Fruit fly (Drosophila melanogaster): ENCODE measurements around the gene CG13116.
A peak's percentile ranks its signal among the peaks of the same experiment; 100 is the strongest.

Gene CG13116

dm6 chr2L:9693924-9694610 lies 35.7 kb upstream of the CG13116 start (continued):
- no peak for TF ChIP-seq B-H1 (GFP tag; IDR thresholded peaks at IDR 0.05)
- TF ChIP-seq ATbp (GFP tag; optimal IDR thresholded peaks at IDR 0.05) = peak; percentile 18
- TF ChIP-seq CG18011 (GFP tag; optimal IDR thresholded peaks at IDR 0.05) = no peak
- no peak for TF ChIP-seq org-1 (GFP tag; optimal IDR thresholded peaks at IDR 0.05)
- no peak for TF ChIP-seq CG15269 (tag; optimal IDR thresholded peaks at IDR 0.05)
- no peak for TF ChIP-seq CG32772 (GFP tag; IDR thresholded peaks at IDR 0.05)
- no peak for TF ChIP-seq ssp (GFP tag; IDR thresholded peaks at IDR 0.05)
- TF ChIP-seq Bteb2 (GFP tag; optimal IDR thresholded peaks at IDR 0.05) = no peak
- TF ChIP-seq trh (GFP tag; optimal IDR thresholded peaks at IDR 0.05) = no peak
- no peak for TF ChIP-seq CG10565 (GFP tag; optimal IDR thresholded peaks at IDR 0.05)
- no peak for TF ChIP-seq CG3838 (GFP tag; optimal IDR thresholded peaks at IDR 0.05)
- TF ChIP-seq sna (GFP tag; IDR thresholded peaks at IDR 0.05; ENCODE audit: partially characterized antibody) = no peak
- TF ChIP-seq CG14965 (GFP tag; optimal IDR thresholded peaks at IDR 0.05; ENCODE audit: borderline replicate concordance) = no peak
- TF ChIP-seq otp (GFP tag; IDR thresholded peaks at IDR 0.05) = no peak
- peak; percentile 28 for TF ChIP-seq ftz-f1 (GFP tag; optimal IDR thresholded peaks at IDR 0.05)
- no peak for TF ChIP-seq Atf3 (GFP tag; optimal IDR thresholded peaks at IDR 0.05)
- no peak for TF ChIP-seq CrebB (tag; optimal IDR thresholded peaks at IDR 0.05)
- TF ChIP-seq Ada2b (GFP tag; IDR thresholded peaks at IDR 0.05) = no peak
- TF ChIP-seq CG33557 (GFP tag; optimal IDR thresholded peaks at IDR 0.05) = no peak
- TF ChIP-seq inv (GFP tag; IDR thresholded peaks at IDR 0.05; ENCODE audit: partially characterized antibody) = no peak
- peak; percentile 20 for TF ChIP-seq CG10543 (GFP tag; optimal IDR thresholded peaks at IDR 0.05)
- no peak for TF ChIP-seq H2.0 (GFP tag; IDR thresholded peaks at IDR 0.05)
- no peak for TF ChIP-seq Elba2 (GFP tag; optimal IDR thresholded peaks at IDR 0.05)
- TF ChIP-seq CG11093 (GFP tag; IDR thresholded peaks at IDR 0.05) = no peak
- peak; percentile 39; the same call in 1 of the 3 replicates for TF ChIP-seq ci (GFP tag; IDR thresholded peaks at IDR 0.05)
- TF ChIP-seq tgo (GFP tag; IDR thresholded peaks at IDR 0.05) = no peak
- TF ChIP-seq Doc3 (GFP tag; IDR thresholded peaks at IDR 0.05; ENCODE audit: partially characterized antibody) = no peak
- no peak for TF ChIP-seq MESR4 (GFP tag; optimal IDR thresholded peaks at IDR 0.05)
- no peak for TF ChIP-seq sob (GFP tag; IDR thresholded peaks at IDR 0.05)
- peak; percentile 21 for TF ChIP-seq CG6813 (GFP tag; optimal IDR thresholded peaks at IDR 0.05)
- TF ChIP-seq Sox102F (GFP tag; optimal IDR thresholded peaks at IDR 0.05) = no peak
- 0 out of 3 replicates have a peak, but pooled peaks have one; percentile 21 for TF ChIP-seq zfh1 (GFP tag; IDR thresholded peaks at IDR 0.05)
- TF ChIP-seq CG10209 (GFP tag; optimal IDR thresholded peaks at IDR 0.05) = no peak
- TF ChIP-seq CG13123 (GFP tag; optimal IDR thresholded peaks at IDR 0.05) = no peak
- peak; percentile 23 for TF ChIP-seq CG18599 (GFP tag; optimal IDR thresholded peaks at IDR 0.05)
- no peak for TF ChIP-seq CTCF (GFP tag; optimal IDR thresholded peaks at IDR 0.05)
- peak; percentile 89 for TF ChIP-seq exex (tag; optimal IDR thresholded peaks at IDR 0.05)
- TF ChIP-seq Pdp1 (GFP tag; optimal IDR thresholded peaks at IDR 0.05) = peak in 1 of 2 experiments; percentile 77
- no peak for TF ChIP-seq CG17612 (GFP tag; IDR thresholded peaks at IDR 0.05)
- TF ChIP-seq CG2202 (tag; optimal IDR thresholded peaks at IDR 0.05) = no peak

dm6 chr2L:9695723-9696122 lies 34.0 kb upstream of the CG13116 start:
- TF ChIP-seq CG33213 (GFP tag; optimal IDR thresholded peaks at IDR 0.05) = no peak
- no peak for TF ChIP-seq sd (tag; optimal IDR thresholded peaks at IDR 0.05)
- TF ChIP-seq gro (GFP tag; optimal IDR thresholded peaks at IDR 0.05) = no peak
- no peak for TF ChIP-seq dati (GFP tag; IDR thresholded peaks at IDR 0.05)
- TF ChIP-seq CG11723 (GFP tag; optimal IDR thresholded peaks at IDR 0.05) = no peak
- no peak for TF ChIP-seq chn (GFP tag; optimal IDR thresholded peaks at IDR 0.05)
- TF ChIP-seq Blimp-1 (GFP tag; optimal IDR thresholded peaks at IDR 0.05) = no peak
- TF ChIP-seq CG6254 (GFP tag; optimal IDR thresholded peaks at IDR 0.05) = no peak
- no peak for TF ChIP-seq trh (GFP tag; optimal IDR thresholded peaks at IDR 0.05)
- TF ChIP-seq prd (optimal IDR thresholded peaks at IDR 0.05) = no peak
- no peak for TF ChIP-seq prd (GFP tag; IDR thresholded peaks at IDR 0.05)
- no peak for TF ChIP-seq Taf1 (GFP tag; IDR thresholded peaks at IDR 0.05)
- TF ChIP-seq CG4282 (GFP tag; optimal IDR thresholded peaks at IDR 0.05) = no peak
- TF ChIP-seq CG33557 (GFP tag; optimal IDR thresholded peaks at IDR 0.05) = peak; percentile 52
- no peak for TF ChIP-seq Oaz (GFP tag; IDR thresholded peaks at IDR 0.05)
